Worm (Caenorhabditis elegans) whole organism, mixed stage, embryonic: Measurements from ENCODE around the gene str-46.

Source experiments
- ceh-43 ChIP-seq: fragments of 200-800 bp; sonication (Bioruptor generic); optimal IDR thresholded peaks from 2 replicates; lab custom pipeline; 2018; ENCODE audit warnings: mild to moderate bottlenecking, missing genetic modification characterization, moderate library complexity, missing compliant biosample characterization
- cnd-1 ChIP-seq: fragments of 200-800 bp; sonication (Bioruptor generic); optimal IDR thresholded peaks from 2 replicates; lab custom pipeline; 2018; ENCODE audit warnings: mild to moderate bottlenecking, missing genetic modification characterization, missing compliant biosample characterization
- elt-3 ChIP-seq: fragments of 150-350 bp; optimal IDR thresholded peaks from 2 replicates; lab custom pipeline; 2014; ENCODE audit warnings: missing biosample characterization, missing genetic modification characterization
- hlh-1 ChIP-seq: fragments of 150-350 bp; optimal IDR thresholded peaks from 2 replicates; lab custom pipeline; 2014; ENCODE audit warnings: missing biosample characterization, missing genetic modification reagents, missing genetic modification characterization
- mep-1 ChIP-seq: fragments of 150-350 bp; optimal IDR thresholded peaks from 2 replicates; lab custom pipeline; 2017; ENCODE audit warnings: missing biosample characterization, missing genetic modification reagents, missing genetic modification characterization, inconsistent platforms
- nhr-2 ChIP-seq: fragments of 150-350 bp; optimal IDR thresholded peaks from 2 replicates; lab custom pipeline; 2014; ENCODE audit warnings: missing biosample characterization, missing genetic modification characterization
- nhr-28 ChIP-seq: fragments of 150-350 bp; optimal IDR thresholded peaks from 2 replicates; lab custom pipeline; 2014; ENCODE audit warnings: missing biosample characterization, missing genetic modification characterization
- nhr-76 ChIP-seq: sonication (generic microtip); optimal IDR thresholded peaks from 2 replicates; lab custom pipeline; 2017; ENCODE audit warnings: missing biosample characterization, missing genetic modification characterization
- pha-4 ChIP-seq: fragments of 150-350 bp; optimal IDR thresholded peaks from 2 replicates; lab custom pipeline; 2018; ENCODE audit warnings: missing biosample characterization, missing genetic modification reagents, missing genetic modification characterization
- unc-39 ChIP-seq: fragments of 150-350 bp; optimal IDR thresholded peaks from 2 replicates; lab custom pipeline; 2014; ENCODE audit warnings: missing biosample characterization, missing genetic modification characterization
- unc-62 ChIP-seq: fragments of 150-350 bp; optimal IDR thresholded peaks from 2 replicates; lab custom pipeline; 2014; ENCODE audit warnings: missing biosample characterization, missing genetic modification reagents, missing genetic modification characterization
- zip-8 ChIP-seq: fragments of 150-350 bp; optimal IDR thresholded peaks from 2 replicates; lab custom pipeline; 2014; ENCODE audit warnings: missing biosample characterization, missing genetic modification characterization
- ztf-11 ChIP-seq: fragments of 150-350 bp; optimal IDR thresholded peaks from 2 replicates; lab custom pipeline; 2014; ENCODE audit warnings: missing biosample characterization, missing genetic modification characterization

- TF ChIP-seq ztf-11: no peak
- no peak for TF ChIP-seq unc-62 (GFP tag; lab: Kevin White, UChicago)
- TF ChIP-seq zip-8 (tag; lab: Kevin White, UChicago): no peak
- no peak for TF ChIP-seq unc-39
- no peak for TF ChIP-seq ceh-43 (GFP tag; lab: Kevin White, UChicago)
- TF ChIP-seq hlh-1 (tag; lab: Kevin White, UChicago): no peak
- no peak for TF ChIP-seq mep-1
- TF ChIP-seq nhr-2 (tag; lab: Kevin White, UChicago): no peak
- TF ChIP-seq cnd-1 (tag; lab: Kevin White, UChicago): no peak
- no peak for TF ChIP-seq nhr-76 (tag; lab: Kevin White, UChicago)
- TF ChIP-seq pha-4 (tag; lab: Kevin White, UChicago): no peak
- TF ChIP-seq nhr-28 (tag; lab: Kevin White, UChicago): no peak
- no peak for TF ChIP-seq elt-3 (tag; lab: Kevin White, UChicago)
Observed at ce11 chrV:2938497-2938896, 38.7 kb upstream of the str-46 start, which contains the start of gene srw-141.
